Fruit fly (Drosophila melanogaster): ENCODE results near the gene CG32640.

- TF ChIP-seq CTCF (optimal IDR thresholded peaks at IDR 0.05) (no peak), CG8478 (optimal IDR thresholded peaks at IDR 0.05) (no peak)
These were observed 24.4 kb downstream of the CG32640 start, which contains the start of gene CG44437 for dm6 chrX:13202162-13202561.
